Fruit fly (Drosophila melanogaster) whole organism, embryonic: ENCODE data around the gene miple1.

Experiments
- Bdp1 ChIP-seq: fragments of 200-800 bp; sonication (Bioruptor generic); optimal IDR thresholded peaks from 3 replicates; lab custom pipeline; 2016; ENCODE audit warnings: missing biosample characterization, missing genetic modification characterization
- CG10565 ChIP-seq: fragments of 200-800 bp; sonication (Bioruptor generic); optimal IDR thresholded peaks from 3 replicates; lab custom pipeline; 2016; ENCODE audit warnings: missing biosample characterization, mild to moderate bottlenecking, missing genetic modification characterization
- CG11247 ChIP-seq: fragments of 200-800 bp; sonication (Bioruptor generic); IDR thresholded peaks from 2 replicates; pipeline ENCODE4 v1.3.6; 2022; ENCODE audit warnings: missing biosample characterization, missing genetic modification characterization
- CG11456 ChIP-seq: fragments of 200-800 bp; sonication (Bioruptor generic); IDR thresholded peaks from 3 replicates; pipeline ENCODE4 v1.3.6; 2022; ENCODE audit warnings: missing biosample characterization, missing genetic modification characterization
- CG15479 ChIP-seq: fragments of 200-800 bp; sonication (Bioruptor generic); optimal IDR thresholded peaks from 3 replicates; lab custom pipeline; 2019; ENCODE audit warnings: missing biosample characterization, mild to moderate bottlenecking, missing genetic modification characterization, moderate library complexity
- CG1602 ChIP-seq: fragments of 200-800 bp; sonication (Bioruptor generic); optimal IDR thresholded peaks from 3 replicates; lab custom pipeline; 2016; ENCODE audit warnings: missing biosample characterization, missing genetic modification characterization
- CG16815 ChIP-seq: fragments of 200-800 bp; sonication (Bioruptor generic); optimal IDR thresholded peaks from 3 replicates; lab custom pipeline; 2017; ENCODE audit warnings: missing biosample characterization, mild to moderate bottlenecking, missing genetic modification characterization
- CG18764 ChIP-seq: fragments of 200-800 bp; sonication (Bioruptor generic); optimal IDR thresholded peaks from 3 replicates; lab custom pipeline; 2016; ENCODE audit warnings: missing biosample characterization, missing genetic modification characterization
- CG3163 ChIP-seq: fragments of 200-800 bp; sonication (Bioruptor generic); optimal IDR thresholded peaks from 3 replicates; lab custom pipeline; 2016; ENCODE audit warnings: missing biosample characterization, missing genetic modification characterization
- CG32772 ChIP-seq: fragments of 200-800 bp; sonication (Bioruptor generic); IDR thresholded peaks from 2 replicates; pipeline ENCODE4 v1.3.6; 2022; ENCODE audit warnings: missing biosample characterization, missing genetic modification characterization
- CG42726 ChIP-seq: fragments of 200-800 bp; sonication (Bioruptor generic); IDR thresholded peaks from 2 replicates; pipeline ENCODE4 v1.3.6; 2022; ENCODE audit warnings: missing biosample characterization, missing genetic modification characterization; ENCODE audit not compliant: partially characterized antibody
- CG4282 ChIP-seq: fragments of 200-800 bp; sonication (Bioruptor generic); optimal IDR thresholded peaks from 2 replicates; lab custom pipeline; 2016; ENCODE audit warnings: missing biosample characterization, missing genetic modification characterization
- CG4360 ChIP-seq: fragments of 200-800 bp; sonication (Bioruptor generic); IDR thresholded peaks from 2 replicates; pipeline ENCODE4 v1.3.6; 2022; ENCODE audit warnings: missing biosample characterization, missing genetic modification characterization
- CG43689 ChIP-seq: fragments of 200-800 bp; sonication (Bioruptor generic); IDR thresholded peaks from 2 replicates; pipeline ENCODE4 v1.3.6; 2022; ENCODE audit warnings: missing biosample characterization, missing genetic modification characterization
- CG6791 ChIP-seq: fragments of 200-800 bp; sonication (Bioruptor generic); IDR thresholded peaks from 3 replicates; pipeline ENCODE4 v1.3.6; 2022; ENCODE audit warnings: missing biosample characterization, missing genetic modification characterization; ENCODE audit not compliant: partially characterized antibody
- CG6813 ChIP-seq: fragments of 200-800 bp; sonication (Bioruptor generic); optimal IDR thresholded peaks from 2 replicates; lab custom pipeline; 2017; ENCODE audit warnings: missing biosample characterization, missing genetic modification characterization, mild to moderate bottlenecking, moderate library complexity, missing genetic modification reagents
- CG9817 ChIP-seq: fragments of 200-800 bp; sonication (Bioruptor generic); optimal IDR thresholded peaks from 2 replicates; lab custom pipeline; 2018; ENCODE audit warnings: missing biosample characterization, mild to moderate bottlenecking, missing genetic modification characterization, moderate library complexity
- CHES-1-like ChIP-seq: fragments of 200-800 bp; sonication (Bioruptor generic); optimal IDR thresholded peaks from 2 replicates; lab custom pipeline; 2016; ENCODE audit warnings: missing biosample characterization, missing genetic modification characterization
- CTCF ChIP-seq: fragments of 200-800 bp; sonication (Bioruptor generic); optimal IDR thresholded peaks from 2 replicates; lab custom pipeline; 2017; ENCODE audit warnings: missing biosample characterization, mild to moderate bottlenecking, missing genetic modification characterization, moderate library complexity
- Chrac-16 ChIP-seq: fragments of 200-800 bp; sonication (Bioruptor generic); optimal IDR thresholded peaks from 3 replicates; lab custom pipeline; 2016; ENCODE audit warnings: missing biosample characterization, missing genetic modification characterization
- CrebB ChIP-seq: fragments of 200-800 bp; sonication (Bioruptor generic); optimal IDR thresholded peaks from 3 replicates; lab custom pipeline; 2018; ENCODE audit warnings: missing biosample characterization, mild to moderate bottlenecking, missing genetic modification characterization
- Dad ChIP-seq: fragments of 200-800 bp; sonication (Bioruptor generic); optimal IDR thresholded peaks from 3 replicates; lab custom pipeline; 2016; ENCODE audit warnings: missing biosample characterization, missing genetic modification characterization
- Fer2 ChIP-seq: fragments of 200-800 bp; sonication (Bioruptor generic); optimal IDR thresholded peaks from 2 replicates; lab custom pipeline; 2018; ENCODE audit warnings: missing biosample characterization, mild to moderate bottlenecking, missing genetic modification characterization, moderate library complexity
- Hand ChIP-seq: fragments of 200-800 bp; sonication (Bioruptor generic); optimal IDR thresholded peaks from 2 replicates; lab custom pipeline; 2017; ENCODE audit warnings: mild to moderate bottlenecking, missing biosample characterization, missing genetic modification reagents, missing genetic modification characterization
- Hey ChIP-seq: fragments of 200-800 bp; sonication (Bioruptor generic); optimal IDR thresholded peaks from 3 replicates; lab custom pipeline; 2018; ENCODE audit warnings: missing biosample characterization, mild to moderate bottlenecking, missing genetic modification characterization
- Hr51 ChIP-seq, 2 experiments: fragments of 200-800 bp; sonication (Bioruptor generic); optimal IDR thresholded peaks; 2 replicates in 1 of 2; 3 replicates in 1 of 2; lab custom pipeline; 2016 to 2018; ENCODE audit warnings: missing biosample characterization in 2 of 2, missing genetic modification characterization in 2 of 2, mild to moderate bottlenecking in 1 of 2, moderate library complexity in 1 of 2
- Hsf ChIP-seq: fragments of 200-800 bp; sonication (Bioruptor generic); optimal IDR thresholded peaks from 3 replicates; lab custom pipeline; 2016; ENCODE audit warnings: missing biosample characterization, missing genetic modification characterization
- Mad ChIP-seq: fragments of 200-800 bp; sonication (Bioruptor generic); optimal IDR thresholded peaks from 2 replicates; lab custom pipeline; 2016; ENCODE audit warnings: missing biosample characterization, missing genetic modification characterization
- Meics ChIP-seq: fragments of 200-800 bp; sonication (Bioruptor generic); optimal IDR thresholded peaks from 2 replicates; lab custom pipeline; 2017; ENCODE audit warnings: missing biosample characterization, mild to moderate bottlenecking, missing genetic modification characterization
- Pdp1 ChIP-seq, 2 experiments: fragments of 200-800 bp; sonication (Bioruptor generic); optimal IDR thresholded peaks; 3 replicates each; lab custom pipeline; 2016; ENCODE audit warnings: missing biosample characterization in 2 of 2, missing genetic modification characterization in 2 of 2, mild to moderate bottlenecking in 1 of 2, moderate library complexity in 1 of 2
- Vsx1 ChIP-seq: fragments of 200-800 bp; sonication (Bioruptor generic); optimal IDR thresholded peaks from 2 replicates; lab custom pipeline; 2017; ENCODE audit warnings: missing biosample characterization, mild to moderate bottlenecking, missing genetic modification characterization, missing genetic modification reagents
- Xbp1 ChIP-seq: fragments of 200-800 bp; sonication (Bioruptor generic); optimal IDR thresholded peaks from 3 replicates; lab custom pipeline; 2016; ENCODE audit warnings: missing biosample characterization, mild to moderate bottlenecking, missing genetic modification characterization
- bcd ChIP-seq: fragments of 200-800 bp; sonication (Bioruptor generic); optimal IDR thresholded peaks from 2 replicates; lab custom pipeline; 2017; ENCODE audit warnings: missing biosample characterization, mild to moderate bottlenecking, missing genetic modification characterization
- corto ChIP-seq: fragments of 200-800 bp; sonication (Bioruptor generic); optimal IDR thresholded peaks from 2 replicates; lab custom pipeline; 2016; ENCODE audit warnings: missing biosample characterization, mild to moderate bottlenecking, missing genetic modification characterization, moderate library complexity
- crol ChIP-seq: fragments of 200-800 bp; sonication (Bioruptor generic); IDR thresholded peaks from 2 replicates; pipeline ENCODE4 v1.3.6; 2022; ENCODE audit warnings: missing biosample characterization, missing genetic modification characterization
- dmrt99B ChIP-seq: fragments of 200-800 bp; sonication (Bioruptor generic); optimal IDR thresholded peaks from 2 replicates; lab custom pipeline; 2018; ENCODE audit warnings: missing biosample characterization, mild to moderate bottlenecking, missing genetic modification characterization, moderate library complexity
- ewg ChIP-seq: fragments of 200-800 bp; sonication (Bioruptor generic); optimal IDR thresholded peaks from 3 replicates; lab custom pipeline; 2017; ENCODE audit warnings: mild to moderate bottlenecking, missing biosample characterization, missing genetic modification reagents, missing genetic modification characterization
- exex ChIP-seq: fragments of 200-800 bp; sonication (Bioruptor generic); optimal IDR thresholded peaks from 4 replicates; lab custom pipeline; 2018; ENCODE audit warnings: missing biosample characterization, mild to moderate bottlenecking, missing genetic modification characterization, moderate library complexity
- fd96Cb ChIP-seq: fragments of 200-800 bp; sonication (Bioruptor generic); optimal IDR thresholded peaks from 2 replicates; lab custom pipeline; 2018; ENCODE audit warnings: missing biosample characterization, mild to moderate bottlenecking, missing genetic modification characterization, moderate library complexity
- gcm ChIP-seq: fragments of 200-800 bp; sonication (Bioruptor generic); optimal IDR thresholded peaks from 2 replicates; lab custom pipeline; 2019; ENCODE audit warnings: missing biosample characterization, mild to moderate bottlenecking, missing genetic modification characterization, moderate library complexity
- grn ChIP-seq: fragments of 200-800 bp; sonication (Bioruptor generic); optimal IDR thresholded peaks from 3 replicates; lab custom pipeline; 2017; ENCODE audit warnings: missing biosample characterization, missing genetic modification characterization
- gsb ChIP-seq: fragments of 200-800 bp; sonication (Bioruptor generic); IDR thresholded peaks from 2 replicates; pipeline ENCODE4 v1.3.6; 2022; ENCODE audit warnings: missing biosample characterization, missing genetic modification characterization
- gsb-n ChIP-seq: fragments of 200-800 bp; sonication (Bioruptor generic); optimal IDR thresholded peaks from 3 replicates; lab custom pipeline; 2018; ENCODE audit warnings: missing biosample characterization, mild to moderate bottlenecking, missing genetic modification characterization
- hth ChIP-seq: fragments of >200 bp; optimal IDR thresholded peaks from 2 replicates; lab custom pipeline; 2017; ENCODE audit warnings: inconsistent platforms
- ind ChIP-seq: fragments of 200-800 bp; sonication (Bioruptor generic); optimal IDR thresholded peaks from 3 replicates; lab custom pipeline; 2016; ENCODE audit warnings: missing biosample characterization, missing genetic modification characterization
- lmd ChIP-seq: fragments of 200-800 bp; sonication (Bioruptor generic); IDR thresholded peaks from 2 replicates; pipeline ENCODE4 v1.3.6; 2022; ENCODE audit warnings: missing biosample characterization, missing genetic modification characterization
- peb ChIP-seq: fragments of 200-800 bp; sonication (Bioruptor generic); IDR thresholded peaks from 2 replicates; pipeline ENCODE4 v1.3.6; 2022; ENCODE audit warnings: missing biosample characterization, missing genetic modification characterization
- ranshi ChIP-seq: fragments of 200-800 bp; sonication (Bioruptor generic); IDR thresholded peaks from 2 replicates; pipeline ENCODE4 v1.3.6; 2022; ENCODE audit warnings: missing biosample characterization, missing genetic modification characterization
- twi ChIP-seq: fragments of 200-800 bp; optimal IDR thresholded peaks from 2 replicates; lab custom pipeline; 2019; ENCODE audit warnings: missing biosample characterization, mild to moderate bottlenecking, missing genetic modification characterization, moderate library complexity
- vvl ChIP-seq: fragments of 200-800 bp; sonication (Bioruptor generic); IDR thresholded peaks from 2 replicates; pipeline ENCODE4 v1.3.6; 2022; ENCODE audit warnings: missing biosample characterization, missing genetic modification characterization

The miple1 gene

DNA sequence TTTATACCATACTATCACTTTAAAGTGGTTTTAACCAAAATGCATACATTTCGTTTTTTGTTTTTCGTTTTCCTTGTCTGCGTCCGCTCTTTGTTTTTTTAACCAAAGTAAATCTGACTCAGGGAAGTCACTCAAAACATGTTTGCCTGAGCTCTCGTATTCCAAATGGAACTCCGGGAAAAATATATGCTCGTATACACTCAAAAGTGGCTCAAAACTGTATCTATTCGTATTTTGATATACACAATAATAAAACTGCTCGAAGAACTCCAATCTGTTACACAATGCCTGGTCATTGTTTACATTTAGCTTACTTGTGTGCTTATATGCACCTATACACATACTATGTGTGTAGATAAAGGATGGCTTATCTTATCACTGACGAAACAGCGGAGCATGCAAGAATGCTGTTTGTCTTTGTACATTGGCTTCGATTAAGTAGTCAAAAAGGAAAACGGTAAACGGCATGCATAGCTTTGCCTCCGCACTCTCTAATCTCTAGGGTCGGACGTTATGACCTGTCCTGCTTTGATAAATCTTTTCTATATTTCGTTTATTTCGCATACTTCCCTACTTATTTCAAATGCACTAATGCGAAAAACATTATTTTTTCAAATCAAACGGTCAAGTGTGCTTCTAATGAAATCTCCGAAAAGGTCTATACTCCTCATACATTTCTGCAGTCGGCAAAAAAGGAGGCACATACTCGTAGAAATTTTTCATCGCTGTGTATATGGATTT is 3.8 kb downstream of the miple1 start, which contains the start of gene miple2 (continued):
- TF ChIP-seq Pdp1 (GFP tag; optimal IDR thresholded peaks at IDR 0.05; lab: Kevin White, UChicago) (peak; percentile 20 to 100), Bdp1 (GFP tag; lab: Kevin White, UChicago) (no peak), Vsx1 (GFP tag; lab: Kevin White, UChicago) (peak; percentile 70), CG43689 (no peak), vvl (no peak), CrebB (peak; percentile 60), Hr51 (GFP tag; optimal IDR thresholded peaks at IDR 0.05; lab: Kevin White, UChicago) (peak; percentile 11 to 62), exex (peak; percentile 65), crol (GFP tag; lab: Robert Waterston, UW) (no peak), Hand (peak; percentile 52), ind (peak; percentile 23), Chrac-16 (GFP tag; lab: Kevin White, UChicago) (no peak), Dad (no peak), CG6791 (GFP tag; lab: Robert Waterston, UW) (no peak), ranshi (GFP tag; lab: Robert Waterston, UW) (no peak), CG3163 (GFP tag; lab: Kevin White, UChicago) (peak; percentile 1), dmrt99B (tag; lab: Kevin White, UChicago) (peak; percentile 61), Hey (tag; lab: Kevin White, UChicago) (peak; percentile 23), Xbp1 (GFP tag; lab: Kevin White, UChicago) (peak; percentile 36), corto (no peak), CG10565 (GFP tag; lab: Kevin White, UChicago) (no peak), twi (tag; lab: Kevin White, UChicago) (peak; percentile 57), CG4282 (no peak), CG4360 (GFP tag; lab: Robert Waterston, UW) (no peak), Mad (GFP tag; lab: Kevin White, UChicago) (peak; percentile 13), Meics (GFP tag; lab: Kevin White, UChicago) (peak; percentile 60), CHES-1-like (GFP tag; lab: Kevin White, UChicago) (peak; percentile 6), CG18764 (peak; percentile 11), grn (GFP tag; lab: Kevin White, UChicago) (peak; percentile 84), Hsf (GFP tag; lab: Kevin White, UChicago) (peak; percentile 50), gcm (no peak), bcd (GFP tag; lab: Kevin White, UChicago) (no peak), ewg (GFP tag; lab: Kevin White, UChicago) (no peak), CG9817 (tag; lab: Kevin White, UChicago) (no peak), CG11247 (no peak), CG1602 (GFP tag; lab: Kevin White, UChicago) (no peak), lmd (GFP tag; lab: Robert Waterston, UW) (0 out of 2 replicates have a peak, but pooled peaks have one; percentile 12), peb (GFP tag; lab: Robert Waterston, UW) (no peak), CG11456 (GFP tag; lab: Robert Waterston, UW) (no peak), CG6813 (GFP tag; lab: Kevin White, UChicago) (peak; percentile 65), CG32772 (GFP tag; lab: Robert Waterston, UW) (no peak), gsb-n (tag; lab: Kevin White, UChicago) (peak; percentile 58), Fer2 (tag; lab: Kevin White, UChicago) (no peak), CG16815 (GFP tag; lab: Kevin White, UChicago) (no peak), gsb (GFP tag; lab: Robert Waterston, UW) (no peak), CG15479 (peak; percentile 93), CTCF (GFP tag; lab: Kevin White, UChicago) (no peak), CG42726 (no peak), fd96Cb (tag; lab: Kevin White, UChicago) (peak; percentile 20), hth (lab: Kevin White, UChicago) (no peak)
